Worm (Caenorhabditis elegans) whole organism, young adult: Measurements from ENCODE around the gene K09E9.1.

Source experiments
- B0019.2 ChIP-seq: fragments of 200-800 bp; sonication (Bioruptor generic); conservative IDR thresholded peaks from 2 replicates; pipeline ENCODE4 v1.3.6; 2022; ENCODE audit warnings: missing genetic modification reagents, missing genetic modification characterization, missing compliant biosample characterization
- B0261.1 ChIP-seq: sonication (generic microtip); optimal IDR thresholded peaks from 2 replicates; lab custom pipeline; 2016; ENCODE audit warnings: mild to moderate bottlenecking, missing genetic modification characterization, moderate library complexity, missing compliant biosample characterization
- D2030.7 ChIP-seq: fragments of 200-800 bp; sonication (Bioruptor generic); IDR thresholded peaks from 2 replicates; pipeline ENCODE4 v1.3.6; 2022; ENCODE audit warnings: missing genetic modification reagents, missing genetic modification characterization, missing compliant biosample characterization
- F23B12.7 ChIP-seq: sonication (generic microtip); optimal IDR thresholded peaks from 2 replicates; lab custom pipeline; 2017; ENCODE audit warnings: missing genetic modification characterization, mild to moderate bottlenecking, missing compliant biosample characterization, antibody characterized with exemption, moderate library complexity; ENCODE audit not compliant: insufficient read depth
- K12H6.12 ChIP-seq: fragments of 200-800 bp; sonication (Bioruptor generic); optimal IDR thresholded peaks from 2 replicates; lab custom pipeline; 2018; ENCODE audit warnings: mild to moderate bottlenecking, missing genetic modification characterization, missing compliant biosample characterization
- Y53G8AR.9 ChIP-seq: fragments of 200-800 bp; sonication (Bioruptor generic); conservative IDR thresholded peaks from 2 replicates; pipeline ENCODE4 v1.3.6; 2022; ENCODE audit warnings: missing genetic modification reagents, missing genetic modification characterization, missing compliant biosample characterization
- ZK185.1 ChIP-seq: sonication (generic microtip); optimal IDR thresholded peaks from 2 replicates; lab custom pipeline; 2016; ENCODE audit warnings: mild to moderate bottlenecking, missing genetic modification characterization, missing compliant biosample characterization; ENCODE audit not compliant: poor library complexity, severe bottlenecking
- attf-5 ChIP-seq: fragments of 200-800 bp; sonication (Bioruptor generic); optimal IDR thresholded peaks from 2 replicates; lab custom pipeline; 2018; ENCODE audit warnings: mild to moderate bottlenecking, missing genetic modification characterization, missing compliant biosample characterization
- cebp-1 ChIP-seq, 2 experiments: fragments of 200-800 bp in 1 of 2; sonication (Bioruptor generic) in 1 of 2; sonication (generic microtip) in 1 of 2; IDR thresholded peaks in 1 of 2; optimal IDR thresholded peaks in 1 of 2; 2 replicates each; pipeline versions ENCODE4 v1.3.6 to Lab custom; 2017 to 2022; ENCODE audit warnings: missing compliant biosample characterization in 2 of 2, missing genetic modification characterization in 2 of 2, mild to moderate bottlenecking in 1 of 2, missing genetic modification reagents in 1 of 2, moderate library complexity in 1 of 2
- cebp-2 ChIP-seq: fragments of 200-800 bp; sonication (Bioruptor generic); IDR thresholded peaks from 2 replicates; pipeline ENCODE4 v1.3.6; 2022; ENCODE audit warnings: missing genetic modification characterization, missing compliant biosample characterization
- ceh-27 ChIP-seq: fragments of 200-800 bp; sonication (Bioruptor generic); optimal IDR thresholded peaks from 2 replicates; lab custom pipeline; 2018; ENCODE audit warnings: mild to moderate bottlenecking, missing genetic modification characterization, moderate library complexity, missing compliant biosample characterization
- die-1 ChIP-seq: sonication (generic microtip); optimal IDR thresholded peaks from 2 replicates; lab custom pipeline; 2016; ENCODE audit warnings: missing genotype, mild to moderate bottlenecking, missing genetic modification characterization, missing compliant biosample characterization
- dox-1 ChIP-seq: fragments of 200-800 bp; sonication (Bioruptor generic); IDR thresholded peaks from 2 replicates; pipeline ENCODE4 v1.3.6; 2022; ENCODE audit warnings: missing genetic modification reagents, missing genetic modification characterization, missing compliant biosample characterization
- ets-4 ChIP-seq: fragments of 200-800 bp; sonication (Bioruptor generic); optimal IDR thresholded peaks from 2 replicates; lab custom pipeline; 2018; ENCODE audit warnings: mild to moderate bottlenecking, missing genetic modification characterization, missing compliant biosample characterization
- hmg-1.2 ChIP-seq: fragments of 200-800 bp; sonication (Bioruptor generic); IDR thresholded peaks from 2 replicates; pipeline ENCODE4 v1.3.6; 2022; ENCODE audit warnings: missing genetic modification reagents, missing genetic modification characterization, missing compliant biosample characterization
- hmg-20 ChIP-seq: fragments of 200-800 bp; sonication (Bioruptor generic); IDR thresholded peaks from 2 replicates; pipeline ENCODE4 v1.3.6; 2022; ENCODE audit warnings: missing genetic modification reagents, missing genetic modification characterization, missing compliant biosample characterization
- let-607 ChIP-seq, 2 experiments: fragments of 200-800 bp in 1 of 2; sonication (Bioruptor generic) in 1 of 2; sonication (generic microtip) in 1 of 2; optimal IDR thresholded peaks; 2 replicates each; lab custom pipeline; 2016 to 2018; ENCODE audit warnings: mild to moderate bottlenecking in 2 of 2, missing compliant biosample characterization in 2 of 2, missing genetic modification characterization in 2 of 2, moderate library complexity in 2 of 2, missing genotype in 1 of 2
- lin-26 ChIP-seq: fragments of 200-800 bp; sonication (Bioruptor generic); IDR thresholded peaks from 2 replicates; pipeline ENCODE4 v1.3.6; 2022; ENCODE audit warnings: missing genetic modification reagents, missing genetic modification characterization, missing compliant biosample characterization
- lin-35 ChIP-seq, 3 experiments: fragments of 150-350 bp in 2 of 3; sonication (generic microtip) in 1 of 3; optimal IDR thresholded peaks; 2 replicates each; lab custom pipeline; 2014 to 2018; ENCODE audit warnings: missing biosample characterization in 3 of 3, missing genetic modification characterization in 3 of 3, missing genetic modification reagents in 3 of 3
- lin-40 ChIP-seq: sonication (generic microtip); optimal IDR thresholded peaks from 2 replicates; lab custom pipeline; 2016; ENCODE audit warnings: missing genetic modification characterization, mild to moderate bottlenecking, missing compliant biosample characterization, missing genotype, missing genetic modification reagents
- lsy-27 ChIP-seq: sonication (generic microtip); optimal IDR thresholded peaks from 2 replicates; lab custom pipeline; 2017; ENCODE audit warnings: missing genetic modification characterization, mild to moderate bottlenecking, missing compliant biosample characterization, antibody characterized with exemption, missing genotype, borderline replicate concordance; ENCODE audit not compliant: insufficient read depth
- madf-3 ChIP-seq: fragments of 200-800 bp; sonication (Bioruptor generic); IDR thresholded peaks from 2 replicates; pipeline ENCODE4 v1.3.6; 2022; ENCODE audit warnings: missing genetic modification reagents, missing genetic modification characterization, missing compliant biosample characterization
- madf-6 ChIP-seq: fragments of 200-800 bp; sonication (Bioruptor generic); IDR thresholded peaks from 2 replicates; pipeline ENCODE4 v1.3.6; 2022; ENCODE audit warnings: missing genetic modification reagents, missing genetic modification characterization, missing compliant biosample characterization
- mcd-1 ChIP-seq: fragments of 200-800 bp; sonication (Bioruptor generic); IDR thresholded peaks from 2 replicates; pipeline ENCODE4 v1.3.6; 2022; ENCODE audit warnings: missing genetic modification reagents, missing genetic modification characterization, missing compliant biosample characterization
- mes-4 ChIP-seq: sonication (generic microtip); optimal IDR thresholded peaks from 2 replicates; lab custom pipeline; 2016; ENCODE audit warnings: missing genotype, missing genetic modification characterization, missing compliant biosample characterization
- nfya-1 ChIP-seq: sonication (generic microtip); optimal IDR thresholded peaks from 2 replicates; lab custom pipeline; 2017; ENCODE audit warnings: antibody characterized with exemption, missing compliant biosample characterization, missing genetic modification characterization, borderline replicate concordance; ENCODE audit not compliant: insufficient read depth
- nfyb-1 ChIP-seq: fragments of 200-800 bp; sonication (Bioruptor generic); IDR thresholded peaks from 2 replicates; pipeline ENCODE4 v1.3.6; 2022; ENCODE audit warnings: missing genetic modification reagents, missing genetic modification characterization, missing compliant biosample characterization
- nhr-179 ChIP-seq: sonication (generic microtip); optimal IDR thresholded peaks from 2 replicates; lab custom pipeline; 2016; ENCODE audit warnings: mild to moderate bottlenecking, missing genetic modification characterization, missing compliant biosample characterization
- nhr-80 ChIP-seq: sonication (generic microtip); optimal IDR thresholded peaks from 2 replicates; lab custom pipeline; 2016; ENCODE audit warnings: missing genetic modification characterization, missing compliant biosample characterization
- nhr-90 ChIP-seq: sonication (generic microtip); optimal IDR thresholded peaks from 2 replicates; lab custom pipeline; 2016; ENCODE audit warnings: missing genotype, mild to moderate bottlenecking, missing genetic modification characterization, missing compliant biosample characterization
- rcor-1 ChIP-seq: fragments of 200-800 bp; sonication (Bioruptor generic); IDR thresholded peaks from 2 replicates; pipeline ENCODE4 v1.3.6; 2022; ENCODE audit warnings: missing genetic modification reagents, missing genetic modification characterization, missing compliant biosample characterization
- rec-8 ChIP-seq, 2 experiments: sonication (generic microtip); optimal IDR thresholded peaks; 2 replicates each; lab custom pipeline; 2016; ENCODE audit warnings: mild to moderate bottlenecking in 2 of 2, missing genetic modification characterization in 2 of 2, missing genetic modification reagents in 2 of 2, missing genotype in 2 of 2, missing biosample characterization in 1 of 2, missing compliant biosample characterization in 1 of 2, moderate library complexity in 1 of 2
- rpc-1 ChIP-seq, 2 experiments: fragments of 150-350 bp in 1 of 2; sonication (generic microtip) in 1 of 2; optimal IDR thresholded peaks; 2 replicates each; lab custom pipeline; 2014 to 2018; ENCODE audit warnings: missing biosample characterization in 1 of 2, missing genetic modification characterization in 1 of 2, missing genetic modification reagents in 1 of 2, missing genotype in 1 of 2
- snpc-4 ChIP-seq, 5 experiments: fragments of 150-350 bp in 1 of 5; sonication (generic microtip) in 4 of 5; optimal IDR thresholded peaks; 2 replicates each; lab custom pipeline; 2014 to 2018; ENCODE audit warnings: missing genetic modification characterization in 5 of 5, missing biosample characterization in 3 of 5, antibody characterized with exemption in 2 of 5, mild to moderate bottlenecking in 2 of 5, missing compliant biosample characterization in 2 of 5, missing genotype in 2 of 5, moderate library complexity in 2 of 5, missing genetic modification reagents in 1 of 5
- tbp1 ChIP-seq: fragments of 200-800 bp; sonication (Bioruptor generic); optimal IDR thresholded peaks from 2 replicates; lab custom pipeline; 2018; ENCODE audit warnings: mild to moderate bottlenecking, missing genetic modification characterization, missing compliant biosample characterization
- ztf-18 ChIP-seq: sonication (generic microtip); optimal IDR thresholded peaks from 2 replicates; lab custom pipeline; 2016; ENCODE audit warnings: missing genotype, mild to moderate bottlenecking, missing genetic modification characterization, missing compliant biosample characterization

The K09E9.1 gene

ce11 chrX:15613745-15614229, 6.5 kb upstream of the K09E9.1 start, which contains the start of gene K09E9.3:
Gene K09E9.3, minus strand, starts transcription at chrX:15613795.
- TF ChIP-seq hmg-1.2 (GFP tag; lab: Robert Waterston, UW) (peak; percentile 23; the same call in 1 of the 2 replicates), Y53G8AR.9 (no peak)

- TF ChIP-seq lsy-27 (tag; lab: Kevin White, UChicago) (no peak), ets-4 (GFP tag; lab: Kevin White, UChicago) (no peak), nhr-80 (tag; lab: Kevin White, UChicago) (peak; percentile 75), madf-6 (GFP tag; lab: Robert Waterston, UW) (no peak), mcd-1 (GFP tag; lab: Robert Waterston, UW) (peak; percentile 78), F23B12.7 (peak; percentile 32), attf-5 (GFP tag; lab: Kevin White, UChicago) (peak; percentile 53), cebp-1 (GFP tag; IDR thresholded peaks at IDR 0.05; lab: Robert Waterston, UW) (no peak), cebp-1 (tag; optimal IDR thresholded peaks at IDR 0.05; lab: Kevin White, UChicago) (peak; percentile 26), snpc-4 (GFP tag; optimal IDR thresholded peaks at IDR 0.05; lab: Kevin White, UChicago) (no peak), snpc-4 (tag; optimal IDR thresholded peaks at IDR 0.05; lab: Kevin White, UChicago) (peak in 1 of 4 experiments; percentile 37), let-607 (tag; optimal IDR thresholded peaks at IDR 0.05; lab: Kevin White, UChicago) (peak; percentile 93 to 94), K12H6.12 (tag; lab: Kevin White, UChicago) (peak; percentile 11), B0261.1 (no peak)
Observed at ce11 chrX:15616443-15616842, 3.9 kb upstream of the K09E9.1 start, which contains the start of gene ergi-3. Gene ergi-3, minus strand, starts transcription at chrX:15616753.

- no peak for TF ChIP-seq B0019.2 (GFP tag; lab: Robert Waterston, UW)
- peak; percentile 19; the same call in 1 of the 2 replicates for TF ChIP-seq cebp-1 (GFP tag; IDR thresholded peaks at IDR 0.05; lab: Robert Waterston, UW)
- peak; percentile 77 for TF ChIP-seq cebp-1 (tag; optimal IDR thresholded peaks at IDR 0.05; lab: Kevin White, UChicago)
Observed at ce11 chrX:15617168-15617567, 3.1 kb upstream of the K09E9.1 start.

ce11 chrX:15619273-15619672, 1.0 kb upstream of the K09E9.1 start:
- TF ChIP-seq lin-26 = 0 out of 2 replicates have a peak, but pooled peaks have one; percentile 12
- no peak for TF ChIP-seq lin-35 (GFP tag; optimal IDR thresholded peaks at IDR 0.05; lab: Kevin White, UChicago)
- TF ChIP-seq ceh-27 (GFP tag; lab: Kevin White, UChicago) = no peak
- 0 out of 2 replicates have a peak, but pooled peaks have one; percentile 18 for TF ChIP-seq rcor-1 (GFP tag; lab: Robert Waterston, UW)
- TF ChIP-seq mes-4 (tag; lab: Kevin White, UChicago) = peak; percentile 14
- peak; percentile 47 for TF ChIP-seq ZK185.1
- TF ChIP-seq tbp1 (GFP tag; lab: Kevin White, UChicago) = peak; percentile 80
- peak; percentile 12 for TF ChIP-seq ztf-18 (tag; lab: Kevin White, UChicago)
- peak; percentile 22 for TF ChIP-seq die-1 (tag; lab: Kevin White, UChicago)
- 0 out of 2 replicates have a peak, but pooled peaks have one; percentile 40 for TF ChIP-seq hmg-20
- no peak for TF ChIP-seq lsy-27 (tag; lab: Kevin White, UChicago)
- no peak for TF ChIP-seq lin-40 (tag; lab: Kevin White, UChicago)
- peak; percentile 39 for TF ChIP-seq nhr-90
- peak in 1 of 2 experiments; percentile 19 for TF ChIP-seq rec-8 (tag; optimal IDR thresholded peaks at IDR 0.05; lab: Kevin White, UChicago)
- TF ChIP-seq nhr-179 = peak; percentile 29
- TF ChIP-seq nfya-1 (tag; lab: Kevin White, UChicago) = no peak
- TF ChIP-seq mcd-1 (GFP tag; lab: Robert Waterston, UW) = 0 out of 2 replicates have a peak, but pooled peaks have one; percentile 17
- TF ChIP-seq snpc-4 (GFP tag; optimal IDR thresholded peaks at IDR 0.05; lab: Kevin White, UChicago) = no peak
- TF ChIP-seq snpc-4 (tag; optimal IDR thresholded peaks at IDR 0.05; lab: Kevin White, UChicago) = peak in 3 of 4 experiments; percentile 29 to 67 (median 44)
- peak; percentile 63 for TF ChIP-seq rpc-1 (optimal IDR thresholded peaks at IDR 0.05; lab: Kevin White, UChicago)
- TF ChIP-seq rpc-1 (tag; optimal IDR thresholded peaks at IDR 0.05; lab: Kevin White, UChicago) = peak; percentile 75
- no peak for TF ChIP-seq cebp-2 (GFP tag; lab: Robert Waterston, UW)
- TF ChIP-seq let-607 (tag; optimal IDR thresholded peaks at IDR 0.05; lab: Kevin White, UChicago) = peak; percentile 31 to 50
- peak; percentile 29 for TF ChIP-seq nhr-80 (tag; lab: Kevin White, UChicago)
- TF ChIP-seq D2030.7 (GFP tag; lab: Robert Waterston, UW) = no peak
- TF ChIP-seq nfyb-1 = no peak
- TF ChIP-seq B0261.1 = peak; percentile 63
- TF ChIP-seq dox-1 (GFP tag; lab: Robert Waterston, UW) = peak; percentile 43; the same call in 1 of the 2 replicates
- 0 out of 2 replicates have a peak, but pooled peaks have one; percentile 17 for TF ChIP-seq madf-3
